Fruit fly (Drosophila melanogaster) whole organism, wandering third instar larva: ENCODE measurements around the gene Z600.
A peak's percentile ranks its signal among the peaks of the same experiment; 100 is the strongest.

Source experiments
- Abd-B ChIP-seq: fragments of >200 bp; optimal IDR thresholded peaks from 2 replicates; lab custom pipeline; 2017; ENCODE audit warnings: missing biosample characterization, missing genetic modification characterization
- CG32264 ChIP-seq: fragments of 200-800 bp; sonication (Bioruptor generic); optimal IDR thresholded peaks from 2 replicates; lab custom pipeline; 2016; ENCODE audit warnings: missing biosample characterization, missing genetic modification characterization
- CG9705 ChIP-seq: fragments of 200-800 bp; sonication (Bioruptor generic); optimal IDR thresholded peaks from 2 replicates; lab custom pipeline; 2018; ENCODE audit warnings: missing biosample characterization, mild to moderate bottlenecking, missing genetic modification characterization
- CrebA ChIP-seq: fragments of 200-800 bp; sonication (Bioruptor generic); optimal IDR thresholded peaks from 2 replicates; lab custom pipeline; 2016; ENCODE audit warnings: missing biosample characterization, mild to moderate bottlenecking, missing genetic modification characterization, borderline replicate concordance
- Dfd ChIP-seq: fragments of >200 bp; optimal IDR thresholded peaks from 2 replicates; lab custom pipeline; 2017; ENCODE audit warnings: missing biosample characterization, missing genetic modification characterization
- Dif ChIP-seq: fragments of 200-275, 200-300 bp; sonication (Bioruptor generic); optimal IDR thresholded peaks from 2 replicates; lab custom pipeline; 2018; ENCODE audit warnings: missing biosample characterization, missing genetic modification characterization; ENCODE audit not compliant: partially characterized antibody
- GATAd ChIP-seq: sonication (Bioruptor generic); optimal IDR thresholded peaks from 2 replicates; lab custom pipeline; 2016; ENCODE audit warnings: missing biosample characterization, missing genetic modification characterization
- HLH106 ChIP-seq: fragments of 200-800 bp; optimal IDR thresholded peaks from 3 replicates; lab custom pipeline; 2019; ENCODE audit warnings: missing biosample characterization, mild to moderate bottlenecking, missing genetic modification characterization, moderate library complexity
- Hnf4 ChIP-seq: fragments of 200-800 bp; sonication (Bioruptor generic); optimal IDR thresholded peaks from 2 replicates; lab custom pipeline; 2016; ENCODE audit warnings: missing biosample characterization, mild to moderate bottlenecking, missing genetic modification characterization
- Hr78 ChIP-seq: fragments of >200 bp; optimal IDR thresholded peaks from 2 replicates; lab custom pipeline; 2017; ENCODE audit warnings: missing biosample characterization, missing genetic modification characterization
- Hr83 ChIP-seq: fragments of 200-300 bp; sonication (Bioruptor generic); optimal IDR thresholded peaks from 2 replicates; lab custom pipeline; 2016; ENCODE audit warnings: missing biosample characterization, mild to moderate bottlenecking, missing genetic modification characterization, moderate library complexity; ENCODE audit not compliant: poor library complexity, severe bottlenecking
- Jra ChIP-seq: sonication (Bioruptor generic); optimal IDR thresholded peaks from 2 replicates; lab custom pipeline; 2016; ENCODE audit warnings: missing biosample characterization, missing genetic modification characterization
- Mio ChIP-seq: sonication (Bioruptor generic); optimal IDR thresholded peaks from 2 replicates; lab custom pipeline; 2016; ENCODE audit warnings: missing biosample characterization, missing genetic modification characterization
- Myc ChIP-seq: fragments of >200 bp; optimal IDR thresholded peaks from 2 replicates; lab custom pipeline; 2017
- N ChIP-seq: fragments of >200 bp; optimal IDR thresholded peaks from 2 replicates; lab custom pipeline; 2018; ENCODE audit warnings: missing biosample characterization, missing external identifiers, missing genetic modification characterization
- OdsH ChIP-seq: fragments of 200-800 bp; sonication (Bioruptor generic); optimal IDR thresholded peaks from 2 replicates; lab custom pipeline; 2016; ENCODE audit warnings: missing biosample characterization, mild to moderate bottlenecking, missing genetic modification characterization
- Rel ChIP-seq, 2 experiments: fragments of 200-800 bp; sonication (Bioruptor generic) in 1 of 2; optimal IDR thresholded peaks; 2 replicates in 1 of 2; 3 replicates in 1 of 2; lab custom pipeline; 2016 to 2019; ENCODE audit warnings: mild to moderate bottlenecking in 2 of 2, missing biosample characterization in 2 of 2, missing genetic modification characterization in 2 of 2, moderate library complexity in 1 of 2
- Sp1 ChIP-seq: fragments of 200-800 bp; sonication (Bioruptor generic); optimal IDR thresholded peaks from 3 replicates; lab custom pipeline; 2019; ENCODE audit warnings: missing biosample characterization, mild to moderate bottlenecking, missing genetic modification characterization, moderate library complexity
- Vsx2 ChIP-seq: fragments of 200-300, 225-300 bp; sonication (Bioruptor generic); optimal IDR thresholded peaks from 2 replicates; lab custom pipeline; 2018; ENCODE audit warnings: missing biosample characterization, missing genetic modification characterization; ENCODE audit not compliant: partially characterized antibody
- br ChIP-seq: fragments of 200-800 bp; sonication (Bioruptor generic); optimal IDR thresholded peaks from 2 replicates; lab custom pipeline; 2016; ENCODE audit warnings: missing biosample characterization, missing genetic modification characterization
- brk ChIP-seq: fragments of 200-800 bp; sonication (Bioruptor generic); optimal IDR thresholded peaks from 2 replicates; lab custom pipeline; 2016; ENCODE audit warnings: missing biosample characterization, mild to moderate bottlenecking, missing genetic modification characterization
- dl ChIP-seq, 2 experiments: fragments of 175-275, 200-275 bp in 1 of 2; fragments of 200-275 bp in 1 of 2; sonication (Bioruptor generic); optimal IDR thresholded peaks; lab custom pipeline; 2018; ENCODE audit warnings: mild to moderate bottlenecking in 2 of 2, missing biosample characterization in 2 of 2, missing genetic modification characterization in 2 of 2, moderate library complexity in 2 of 2; ENCODE audit not compliant: partially characterized antibody in 2 of 2, insufficient read depth in 1 of 2
- dmrt93B ChIP-seq: fragments of 200-800 bp; sonication (Bioruptor generic); optimal IDR thresholded peaks from 2 replicates; lab custom pipeline; 2018; ENCODE audit warnings: missing biosample characterization, mild to moderate bottlenecking, missing genetic modification characterization
- dsf ChIP-seq: sonication (Bioruptor generic); optimal IDR thresholded peaks from 2 replicates; lab custom pipeline; 2016; ENCODE audit warnings: missing biosample characterization, missing genetic modification characterization, borderline replicate concordance
- ey ChIP-seq: fragments of 200-800 bp; sonication (Bioruptor generic); optimal IDR thresholded peaks from 2 replicates; lab custom pipeline; 2016; ENCODE audit warnings: missing biosample characterization, missing genetic modification characterization
- foxo ChIP-seq, 2 experiments: fragments of 200-800 bp; sonication (Bioruptor generic); optimal IDR thresholded peaks; 2 replicates in 1 of 2; 3 replicates in 1 of 2; lab custom pipeline; 2016 to 2017; ENCODE audit warnings: missing biosample characterization in 2 of 2, missing genetic modification characterization in 2 of 2
- fru ChIP-seq: fragments of 200-800 bp; sonication (Bioruptor generic); optimal IDR thresholded peaks from 3 replicates; lab custom pipeline; 2016; ENCODE audit warnings: missing biosample characterization, mild to moderate bottlenecking, missing genetic modification characterization
- h ChIP-seq: fragments of 200-800 bp; sonication (Bioruptor generic); optimal IDR thresholded peaks from 3 replicates; lab custom pipeline; 2016; ENCODE audit warnings: missing biosample characterization, mild to moderate bottlenecking, missing genetic modification characterization
- jim ChIP-seq: fragments of 175-275, 200-325 bp; sonication (Bioruptor generic); optimal IDR thresholded peaks from 2 replicates; lab custom pipeline; 2016; ENCODE audit warnings: missing biosample characterization, mild to moderate bottlenecking, missing genetic modification characterization
- lola ChIP-seq: fragments of >200 bp; optimal IDR thresholded peaks from 2 replicates; lab custom pipeline; 2017; ENCODE audit warnings: missing biosample characterization, missing genetic modification characterization
- pan ChIP-seq: fragments of >200 bp; optimal IDR thresholded peaks from 2 replicates; lab custom pipeline; 2017
- psq ChIP-seq: fragments of 200-800 bp; sonication (Bioruptor generic); optimal IDR thresholded peaks from 3 replicates; lab custom pipeline; 2017; ENCODE audit warnings: missing biosample characterization, mild to moderate bottlenecking, missing genetic modification characterization, moderate library complexity
- rgr ChIP-seq: fragments of 200-800 bp; sonication (Bioruptor generic); optimal IDR thresholded peaks from 3 replicates; lab custom pipeline; 2016; ENCODE audit warnings: missing biosample characterization, mild to moderate bottlenecking, missing genetic modification characterization
- sage ChIP-seq: fragments of 200-800 bp; sonication (Bioruptor generic); optimal IDR thresholded peaks from 2 replicates; lab custom pipeline; 2016; ENCODE audit warnings: missing biosample characterization, mild to moderate bottlenecking, missing genetic modification characterization
- sv ChIP-seq: fragments of 200-800 bp; sonication (Bioruptor generic); optimal IDR thresholded peaks from 3 replicates; lab custom pipeline; 2016; ENCODE audit warnings: missing biosample characterization, missing genetic modification characterization
- tai ChIP-seq: sonication (Bioruptor generic); optimal IDR thresholded peaks from 2 replicates; lab custom pipeline; 2016; ENCODE audit warnings: missing biosample characterization, missing genetic modification characterization
- usp ChIP-seq: fragments of >200 bp; optimal IDR thresholded peaks from 2 replicates; lab custom pipeline; 2017; ENCODE audit warnings: missing biosample characterization, missing genetic modification characterization
- woc ChIP-seq: sonication (Bioruptor generic); optimal IDR thresholded peaks from 2 replicates; lab custom pipeline; 2016; ENCODE audit warnings: missing biosample characterization, mild to moderate bottlenecking, missing genetic modification characterization

The Z600 gene

dm6 chr3L:15533402-15534129, 24.7 kb downstream of the Z600 start:
- peak; percentile 92 for TF ChIP-seq OdsH (GFP tag; lab: Kevin White, UChicago)
- TF ChIP-seq Hr83 (GFP tag; lab: Kevin White, UChicago): no peak
- TF ChIP-seq br: peak; percentile 92
- TF ChIP-seq tai (GFP tag; lab: Kevin White, UChicago): peak; percentile 80
- peak; percentile 93 for TF ChIP-seq woc (GFP tag; lab: Kevin White, UChicago)
- TF ChIP-seq lola (GFP tag; lab: Kevin White, UChicago): no peak
- no peak for TF ChIP-seq Hr78 (GFP tag; lab: Kevin White, UChicago)
- peak; percentile 89 for TF ChIP-seq rgr
- TF ChIP-seq dmrt93B (GFP tag; lab: Kevin White, UChicago): peak; percentile 84
- peak; percentile 74 for TF ChIP-seq psq (GFP tag; lab: Kevin White, UChicago)
- no peak for TF ChIP-seq dsf
- peak; percentile 93 for TF ChIP-seq h (GFP tag; lab: Kevin White, UChicago)
- peak; percentile 8 for TF ChIP-seq brk (GFP tag; lab: Kevin White, UChicago)
- TF ChIP-seq dl (GFP tag; optimal IDR thresholded peaks at IDR 0.05; lab: Kevin White, UChicago; ENCODE audit: insufficient read depth in 1 of 2, partially characterized antibody in 2 of 2): no peak
- no peak for TF ChIP-seq Myc
- no peak for TF ChIP-seq usp (GFP tag; lab: Kevin White, UChicago)
- TF ChIP-seq Dif (GFP tag; lab: Kevin White, UChicago): peak; percentile 1
- TF ChIP-seq fru (GFP tag; lab: Kevin White, UChicago): peak; percentile 92
- TF ChIP-seq sv (GFP tag; lab: Kevin White, UChicago): no peak
- peak; percentile 65 for TF ChIP-seq CG9705 (GFP tag; lab: Kevin White, UChicago)
- TF ChIP-seq CrebA (GFP tag; lab: Kevin White, UChicago): peak; percentile 60
- TF ChIP-seq pan: no peak
- TF ChIP-seq HLH106 (tag; lab: Kevin White, UChicago): peak; percentile 89
- TF ChIP-seq jim (GFP tag; lab: Kevin White, UChicago): no peak
- peak; percentile 63 for TF ChIP-seq Hnf4 (GFP tag; lab: Kevin White, UChicago)
- TF ChIP-seq Jra (GFP tag; lab: Kevin White, UChicago): peak; percentile 62
- peak; percentile 55 for TF ChIP-seq CG32264 (GFP tag; lab: Kevin White, UChicago)
- no peak for TF ChIP-seq Vsx2 (GFP tag; lab: Kevin White, UChicago)
- peak; percentile 45 for TF ChIP-seq Rel (GFP tag; optimal IDR thresholded peaks at IDR 0.05; lab: Kevin White, UChicago)
- TF ChIP-seq Rel (tag; optimal IDR thresholded peaks at IDR 0.05; lab: Kevin White, UChicago): peak; percentile 84
- no peak for TF ChIP-seq Dfd
- TF ChIP-seq GATAd (GFP tag; lab: Kevin White, UChicago): no peak
- peak; percentile 76 for TF ChIP-seq sage (GFP tag; lab: Kevin White, UChicago)
- peak; percentile 23 for TF ChIP-seq Mio (GFP tag; lab: Kevin White, UChicago)
- peak; percentile 59 to 92 for TF ChIP-seq foxo (GFP tag; optimal IDR thresholded peaks at IDR 0.05; lab: Kevin White, UChicago)
- no peak for TF ChIP-seq N (GFP tag; lab: Kevin White, UChicago)
- peak; percentile 86 for TF ChIP-seq Sp1
- TF ChIP-seq Abd-B: no peak
- TF ChIP-seq ey (GFP tag; lab: Kevin White, UChicago): peak; percentile 93
